Worm (Caenorhabditis elegans): ENCODE data around the gene spsb-2.

spsb-2 gene

ce11 chrII:15212260-15212914 lies 17.8 kb upstream of the spsb-2 start:
- no peak for TF ChIP-seq flt-1 (GFP tag; IDR thresholded peaks at IDR 0.05)
- no peak for TF ChIP-seq ceh-13 (GFP tag; optimal IDR thresholded peaks at IDR 0.05)
- no peak for TF ChIP-seq F13C5.2 (tag; optimal IDR thresholded peaks at IDR 0.05)
- TF ChIP-seq hnd-1 (tag; optimal IDR thresholded peaks at IDR 0.05), result no peak
- TF ChIP-seq tbx-11 (GFP tag; IDR thresholded peaks at IDR 0.05), result no peak
- TF ChIP-seq pes-1 (GFP tag; IDR thresholded peaks at IDR 0.05), result no peak

ce11 chrII:15213732-15214131 lies 16.4 kb upstream of the spsb-2 start:
- TF ChIP-seq hnd-1 (tag; optimal IDR thresholded peaks at IDR 0.05) (no peak), ets-7 (tag; optimal IDR thresholded peaks at IDR 0.05) (no peak), tbx-11 (GFP tag; IDR thresholded peaks at IDR 0.05) (no peak), tbx-37 (GFP tag; conservative IDR thresholded peaks at IDR 0.05) (no peak)

ce11 chrII:15217949-15218348 lies 12.2 kb upstream of the spsb-2 start:
- no peak for TF ChIP-seq hmbx-1 (tag; optimal IDR thresholded peaks at IDR 0.05)
- no peak for TF ChIP-seq ama-1 (optimal IDR thresholded peaks at IDR 0.05)
- no peak for TF ChIP-seq B0310.2 (tag; optimal IDR thresholded peaks at IDR 0.05)
- no peak for TF ChIP-seq F13C5.2 (tag; optimal IDR thresholded peaks at IDR 0.05)
- TF ChIP-seq hmg-4 (GFP tag; optimal IDR thresholded peaks at IDR 0.05), result peak; percentile 40

ce11 chrII:15218609-15219008 lies 11.5 kb upstream of the spsb-2 start:
- TF ChIP-seq flt-1 (GFP tag; IDR thresholded peaks at IDR 0.05), result no peak
- TF ChIP-seq ceh-36 (tag; optimal IDR thresholded peaks at IDR 0.05), result no peak
- TF ChIP-seq ama-1 (optimal IDR thresholded peaks at IDR 0.05), result no peak
- no peak for TF ChIP-seq hmbx-1 (tag; optimal IDR thresholded peaks at IDR 0.05)
- TF ChIP-seq hnd-1 (tag; optimal IDR thresholded peaks at IDR 0.05), result no peak
- no peak for TF ChIP-seq sea-1 (GFP tag; conservative IDR thresholded peaks at IDR 0.05)

ce11 chrII:15219033-15219432 lies 11.1 kb upstream of the spsb-2 start:
- no peak for TF ChIP-seq tbx-37 (GFP tag; conservative IDR thresholded peaks at IDR 0.05)
- TF ChIP-seq hmg-4 (GFP tag; optimal IDR thresholded peaks at IDR 0.05), result no peak
- no peak for TF ChIP-seq scrt-1 (GFP tag; IDR thresholded peaks at IDR 0.05)
- TF ChIP-seq aly-1 (tag; optimal IDR thresholded peaks at IDR 0.05), result no peak
- no peak for TF ChIP-seq ama-1 (optimal IDR thresholded peaks at IDR 0.05)
- no peak for TF ChIP-seq pes-1 (GFP tag; IDR thresholded peaks at IDR 0.05)
- TF ChIP-seq hnd-1 (tag; optimal IDR thresholded peaks at IDR 0.05), result no peak
- no peak for TF ChIP-seq hmbx-1 (tag; optimal IDR thresholded peaks at IDR 0.05)
- TF ChIP-seq F13C5.2 (tag; optimal IDR thresholded peaks at IDR 0.05), result no peak
- no peak for TF ChIP-seq ceh-36 (tag; optimal IDR thresholded peaks at IDR 0.05)
- TF ChIP-seq ceh-13 (GFP tag; optimal IDR thresholded peaks at IDR 0.05), result no peak
- TF ChIP-seq B0310.2 (tag; optimal IDR thresholded peaks at IDR 0.05), result no peak
- TF ChIP-seq flt-1 (GFP tag; IDR thresholded peaks at IDR 0.05), result no peak
- no peak for TF ChIP-seq sea-1 (GFP tag; conservative IDR thresholded peaks at IDR 0.05)
- TF ChIP-seq ets-7 (tag; optimal IDR thresholded peaks at IDR 0.05), result no peak
- TF ChIP-seq tra-4 (tag; optimal IDR thresholded peaks at IDR 0.05), result no peak
- TF ChIP-seq tbx-11 (GFP tag; IDR thresholded peaks at IDR 0.05), result no peak

ce11 chrII:15220116-15220515 lies 10.0 kb upstream of the spsb-2 start:
- no peak for TF ChIP-seq ceh-13 (GFP tag; optimal IDR thresholded peaks at IDR 0.05)

ce11 chrII:15226186-15226585 lies 4.0 kb upstream of the spsb-2 start:
- TF ChIP-seq aly-1 (tag; optimal IDR thresholded peaks at IDR 0.05) (peak; percentile 12), tbx-11 (GFP tag; IDR thresholded peaks at IDR 0.05) (no peak)

ce11 chrII:15226805-15227204 lies 3.3 kb upstream of the spsb-2 start:
- TF ChIP-seq tbx-11 (GFP tag; IDR thresholded peaks at IDR 0.05), result no peak
- no peak for TF ChIP-seq hmg-4 (GFP tag; optimal IDR thresholded peaks at IDR 0.05)
- no peak for TF ChIP-seq flt-1 (GFP tag; IDR thresholded peaks at IDR 0.05)
- no peak for TF ChIP-seq ceh-36 (tag; optimal IDR thresholded peaks at IDR 0.05)
- no peak for TF ChIP-seq hnd-1 (tag; optimal IDR thresholded peaks at IDR 0.05)
- no peak for TF ChIP-seq tra-4 (tag; optimal IDR thresholded peaks at IDR 0.05)
- no peak for TF ChIP-seq B0310.2 (tag; optimal IDR thresholded peaks at IDR 0.05)
- TF ChIP-seq scrt-1 (GFP tag; IDR thresholded peaks at IDR 0.05), result no peak
- no peak for TF ChIP-seq pes-1 (GFP tag; IDR thresholded peaks at IDR 0.05)
- TF ChIP-seq tbx-37 (GFP tag; conservative IDR thresholded peaks at IDR 0.05), result no peak
- TF ChIP-seq sea-1 (GFP tag; conservative IDR thresholded peaks at IDR 0.05), result no peak
- TF ChIP-seq ets-7 (tag; optimal IDR thresholded peaks at IDR 0.05), result no peak
- no peak for TF ChIP-seq F13C5.2 (tag; optimal IDR thresholded peaks at IDR 0.05)
- TF ChIP-seq aly-1 (tag; optimal IDR thresholded peaks at IDR 0.05), result no peak
- TF ChIP-seq hmbx-1 (tag; optimal IDR thresholded peaks at IDR 0.05), result no peak
- TF ChIP-seq ceh-13 (GFP tag; optimal IDR thresholded peaks at IDR 0.05), result no peak
- no peak for TF ChIP-seq ama-1 (optimal IDR thresholded peaks at IDR 0.05)

ce11 chrII:15228005-15228404 lies 2.1 kb upstream of the spsb-2 start:
- no peak for TF ChIP-seq sea-1 (GFP tag; conservative IDR thresholded peaks at IDR 0.05)
- no peak for TF ChIP-seq ceh-13 (GFP tag; optimal IDR thresholded peaks at IDR 0.05)
- TF ChIP-seq ama-1 (optimal IDR thresholded peaks at IDR 0.05), result no peak
- TF ChIP-seq ceh-36 (tag; optimal IDR thresholded peaks at IDR 0.05), result no peak
- no peak for TF ChIP-seq F13C5.2 (tag; optimal IDR thresholded peaks at IDR 0.05)
- TF ChIP-seq flt-1 (GFP tag; IDR thresholded peaks at IDR 0.05), result no peak
